Worm (Caenorhabditis elegans): ENCODE measurements around the gene D2045.9.
A peak's percentile ranks its signal among the peaks of the same experiment; 100 is the strongest.

Gene D2045.9

DNA sequence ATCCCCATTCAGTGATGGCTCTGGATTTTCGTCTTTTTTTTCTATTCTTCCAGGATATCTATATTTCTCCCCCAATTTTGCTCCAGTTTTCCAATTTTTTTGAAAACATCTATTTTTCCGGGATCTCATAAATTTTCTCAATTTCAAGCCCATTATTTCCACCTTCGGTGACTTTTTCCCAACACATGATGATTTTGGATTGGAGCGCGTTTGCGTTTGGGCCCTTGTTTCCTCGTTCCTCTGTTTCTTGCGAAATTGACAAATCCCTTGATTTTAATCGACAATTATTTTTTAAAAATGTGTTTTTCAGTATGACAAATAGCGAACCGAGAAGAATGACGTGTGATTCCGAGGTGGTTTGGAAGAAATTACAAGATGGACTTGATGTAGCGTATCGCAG lies 4.1 kb upstream of the D2045.9 start, which contains the start of gene cul-1:
TSS of gene cul-1 (plus strand) at position 311 of the 400 bp plus-strand sequence.
- TF ChIP-seq dve-1 (tag; optimal IDR thresholded peaks at IDR 0.05; ENCODE audit: insufficient read depth) (peak; percentile 5), daf-16 (GFP tag; optimal IDR thresholded peaks at IDR 0.05) (no peak), daf-16 (tag; optimal IDR thresholded peaks at IDR 0.05) (peak; percentile 11), nhr-28 (tag; optimal IDR thresholded peaks at IDR 0.05) (peak; percentile 2), mes-2 (tag; optimal IDR thresholded peaks at IDR 0.05; ENCODE audit: poor library complexity, severe bottlenecking) (peak; percentile 23), zip-11 (GFP tag; IDR thresholded peaks at IDR 0.05) (no peak), hlh-30 (tag; optimal IDR thresholded peaks at IDR 0.05; ENCODE audit: insufficient read depth) (peak; percentile 72), ceh-82 (tag; optimal IDR thresholded peaks at IDR 0.05) (no peak), lsy-2 (tag; optimal IDR thresholded peaks at IDR 0.05) (peak in 1 of 2 experiments; percentile 42)

DNA sequence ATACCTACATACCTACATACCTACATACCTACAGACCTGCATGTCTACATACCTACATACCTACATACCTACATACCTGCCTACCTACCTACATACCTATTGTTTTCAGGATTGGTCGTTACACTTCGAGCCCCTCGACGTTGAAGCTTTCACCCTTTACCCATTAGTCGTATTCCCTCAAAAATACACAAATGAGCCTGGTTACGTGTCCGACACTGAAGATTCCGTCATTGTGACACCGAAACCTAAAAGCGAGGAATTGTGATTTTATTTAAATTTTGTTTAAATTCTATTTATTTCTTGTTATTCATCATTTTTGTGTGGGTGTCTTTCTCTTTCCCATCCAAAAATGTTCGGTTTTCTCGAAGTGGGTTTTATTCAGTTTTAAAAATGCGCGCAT lies 4.1 kb downstream of the D2045.9 start, which contains the start of gene D2045.7:
TSS of gene D2045.7 (plus strand) at position 301 of the 400 bp plus-strand sequence.
- TF ChIP-seq Y75B8A.6 (GFP tag; IDR thresholded peaks at IDR 0.05), result no peak
- no peak for TF ChIP-seq tra-1 (GFP tag; IDR thresholded peaks at IDR 0.05)
- no peak for TF ChIP-seq ztf-7 (tag; optimal IDR thresholded peaks at IDR 0.05)
- TF ChIP-seq madf-5 (GFP tag; IDR thresholded peaks at IDR 0.05), result no peak
- no peak for TF ChIP-seq duxl-1 (tag; optimal IDR thresholded peaks at IDR 0.05; ENCODE audit: poor library complexity)
- no peak for TF ChIP-seq spr-3 (GFP tag; optimal IDR thresholded peaks at IDR 0.05)
- TF ChIP-seq nhr-77 (tag; optimal IDR thresholded peaks at IDR 0.05), result no peak

DNA sequence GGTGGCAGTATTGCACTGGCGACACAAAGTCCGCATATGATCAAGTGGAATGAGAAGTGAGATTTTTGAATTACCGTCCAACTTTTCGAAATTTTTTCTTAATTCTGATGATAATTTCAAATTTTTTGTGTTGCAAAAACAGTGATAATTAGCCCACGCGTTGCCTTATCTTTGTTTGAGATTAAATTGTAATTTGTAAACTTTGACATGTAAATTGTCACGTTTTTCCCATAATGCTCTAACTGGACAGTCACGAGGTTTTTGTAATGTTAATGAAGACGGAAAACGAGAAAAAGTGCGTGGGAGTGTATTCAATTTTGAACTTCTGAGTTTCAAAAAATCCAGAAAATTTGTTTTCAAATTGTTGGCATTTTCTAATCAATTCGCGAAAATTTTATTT lies 6.5 kb downstream of the D2045.9 start:
- TF ChIP-seq daf-19 (GFP tag; conservative IDR thresholded peaks at IDR 0.05), result no peak
- TF ChIP-seq madf-5 (GFP tag; IDR thresholded peaks at IDR 0.05), result no peak
- no peak for TF ChIP-seq cey-2 (tag; optimal IDR thresholded peaks at IDR 0.05; ENCODE audit: borderline replicate concordance, insufficient read depth)
- TF ChIP-seq zfp-3 (GFP tag; conservative IDR thresholded peaks at IDR 0.05), result no peak
- no peak for TF ChIP-seq F44E2.7 (GFP tag; IDR thresholded peaks at IDR 0.05)
- no peak for TF ChIP-seq aha-1 (tag)
- TF ChIP-seq nhr-102 (tag; optimal IDR thresholded peaks at IDR 0.05), result no peak
- TF ChIP-seq daf-16 (GFP tag; optimal IDR thresholded peaks at IDR 0.05), result no peak
- TF ChIP-seq daf-16 (tag; optimal IDR thresholded peaks at IDR 0.05), result peak; percentile 29
- TF ChIP-seq spr-3 (GFP tag; optimal IDR thresholded peaks at IDR 0.05), result no peak
- no peak for TF ChIP-seq mxl-3 (GFP tag; optimal IDR thresholded peaks at IDR 0.05)
- no peak for TF ChIP-seq ceh-44 (GFP tag; IDR thresholded peaks at IDR 0.05)
- peak; percentile 12 for TF ChIP-seq hlh-30 (tag; optimal IDR thresholded peaks at IDR 0.05; ENCODE audit: insufficient read depth)
- TF ChIP-seq unc-62 (GFP tag; optimal IDR thresholded peaks at IDR 0.05 in 1 of 2), result peak in 1 of 2 experiments; percentile 93
- no peak for TF ChIP-seq unc-62 (tag; optimal IDR thresholded peaks at IDR 0.05)
- no peak for TF ChIP-seq nhr-41 (GFP tag; IDR thresholded peaks at IDR 0.05)
- no peak for TF ChIP-seq zfp-2 (tag; optimal IDR thresholded peaks at IDR 0.05)
- TF ChIP-seq lin-39 (tag; optimal IDR thresholded peaks at IDR 0.05), result no peak
- no peak for TF ChIP-seq Y105C5A.15 (GFP tag; IDR thresholded peaks at IDR 0.05)
- no peak for TF ChIP-seq dmd-8 (GFP tag; IDR thresholded peaks at IDR 0.05)
- no peak for TF ChIP-seq nhr-25 (tag; optimal IDR thresholded peaks at IDR 0.05; ENCODE audit: borderline replicate concordance, insufficient read depth)
- TF ChIP-seq gei-8 (GFP tag; optimal IDR thresholded peaks at IDR 0.05), result no peak
- no peak for TF ChIP-seq ztf-11 (tag; optimal IDR thresholded peaks at IDR 0.05)
- TF ChIP-seq Y5F2A.4 (GFP tag; optimal IDR thresholded peaks at IDR 0.05), result no peak
- TF ChIP-seq lim-7 (GFP tag; IDR thresholded peaks at IDR 0.05), result no peak
- no peak for TF ChIP-seq daf-12 (tag; optimal IDR thresholded peaks at IDR 0.05)
- no peak for TF ChIP-seq D1046.2 (GFP tag; IDR thresholded peaks at IDR 0.05)
- TF ChIP-seq ces-1 (GFP tag; optimal IDR thresholded peaks at IDR 0.05), result no peak
- no peak for TF ChIP-seq lin-13 (GFP tag; optimal IDR thresholded peaks at IDR 0.05)
- no peak for TF ChIP-seq attf-4 (tag; optimal IDR thresholded peaks at IDR 0.05)
- no peak for TF ChIP-seq egl-43 (GFP tag; IDR thresholded peaks at IDR 0.05)
- TF ChIP-seq dve-1 (tag; optimal IDR thresholded peaks at IDR 0.05; ENCODE audit: insufficient read depth), result peak; percentile 64
- no peak for TF ChIP-seq ZK337.2 (GFP tag; IDR thresholded peaks at IDR 0.05)
- 0 out of 2 replicates have a peak, but pooled peaks have one; percentile 25 for TF ChIP-seq dmd-6 (GFP tag; IDR thresholded peaks at IDR 0.05)
- TF ChIP-seq Y75B8A.6 (GFP tag; IDR thresholded peaks at IDR 0.05), result no peak
- peak; percentile 11 for TF ChIP-seq hlh-11 (tag; optimal IDR thresholded peaks at IDR 0.05)
- no peak for TF ChIP-seq R02D3.7 (tag; optimal IDR thresholded peaks at IDR 0.05)

All from whole organism, L4 larva.